Fruit fly (Drosophila melanogaster): ENCODE measurements around the gene RpL26.

Gene RpL26

DNA sequence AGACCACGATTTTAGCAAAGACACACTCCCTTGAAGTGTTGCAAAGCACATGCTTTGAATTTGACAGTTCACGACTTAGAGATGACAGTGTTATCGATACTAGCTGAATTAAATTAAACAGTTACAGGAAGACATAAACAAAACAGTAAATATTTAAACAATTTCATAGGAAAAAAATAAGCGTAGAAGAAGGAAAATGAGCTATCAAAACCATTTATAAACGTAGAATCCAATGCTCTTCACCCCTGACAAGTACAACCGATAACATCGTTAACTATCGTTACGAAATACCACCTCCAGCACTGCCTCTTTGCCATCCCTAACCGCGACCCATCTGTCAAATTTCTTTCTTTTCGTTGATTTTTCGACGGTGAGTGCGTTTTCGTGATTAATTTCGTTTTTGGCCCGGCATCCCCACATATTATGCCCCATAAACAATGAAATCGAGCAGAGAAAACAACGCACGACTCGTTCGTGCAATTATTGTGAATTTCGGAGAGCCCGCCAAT lies at the start of gene RpL26:
TSS of gene RpL26 (plus strand) at position 106 of the 509 bp plus-strand sequence.
- TF ChIP-seq insv (optimal IDR thresholded peaks at IDR 0.05) (no peak), h (optimal IDR thresholded peaks at IDR 0.05) (no peak), ttk (optimal IDR thresholded peaks at IDR 0.05) (no peak), Myc (optimal IDR thresholded peaks at IDR 0.05) (no peak), Sin3A (optimal IDR thresholded peaks at IDR 0.05) (no peak), psq (optimal IDR thresholded peaks at IDR 0.05) (no peak)

DNA sequence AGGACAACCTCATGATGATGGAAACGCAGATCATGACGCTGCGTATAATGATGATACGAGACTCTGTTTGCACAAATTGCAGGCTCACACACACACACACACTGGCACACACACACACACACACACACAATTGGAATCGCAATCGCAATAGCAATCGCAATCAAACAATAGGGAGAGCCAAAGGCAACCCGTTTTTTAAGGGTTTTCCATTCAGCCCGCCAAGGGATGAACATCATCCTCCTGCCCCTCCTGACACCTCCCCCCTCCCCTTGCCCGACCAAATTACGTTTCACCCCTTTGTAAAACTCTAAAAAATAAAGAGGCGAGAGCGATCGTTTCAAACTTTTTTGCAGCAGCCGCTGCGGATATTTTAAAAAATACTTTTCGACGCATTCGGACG lies 46.5 kb upstream of the RpL26 start:
- TF ChIP-seq insv (optimal IDR thresholded peaks at IDR 0.05): no peak
- TF ChIP-seq h (optimal IDR thresholded peaks at IDR 0.05): no peak
- TF ChIP-seq psq (optimal IDR thresholded peaks at IDR 0.05): no peak
- TF ChIP-seq Myc (optimal IDR thresholded peaks at IDR 0.05): no peak
- TF ChIP-seq ttk (optimal IDR thresholded peaks at IDR 0.05): no peak
- no peak for TF ChIP-seq Sin3A (optimal IDR thresholded peaks at IDR 0.05)

DNA sequence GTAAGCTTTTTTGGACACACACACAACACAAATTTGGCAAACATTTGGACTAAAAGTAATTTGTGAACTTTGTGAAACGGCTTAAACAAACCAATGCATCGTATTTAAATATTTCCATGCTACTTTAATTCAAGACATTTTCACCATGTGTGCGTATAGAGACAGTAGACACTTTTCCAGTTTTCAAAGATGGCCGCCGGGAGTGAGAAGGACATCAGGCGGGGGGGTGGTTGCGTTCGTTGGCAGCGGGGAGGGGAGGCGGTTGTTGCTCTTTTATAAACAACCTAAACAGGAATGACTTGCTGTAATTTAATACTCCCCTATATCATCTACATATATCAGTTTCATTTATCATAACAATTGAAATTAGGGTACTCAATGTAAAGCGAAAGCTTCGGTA lies 45.2 kb upstream of the RpL26 start:
- TF ChIP-seq Sin3A (optimal IDR thresholded peaks at IDR 0.05): no peak
- TF ChIP-seq psq (optimal IDR thresholded peaks at IDR 0.05): no peak
- no peak for TF ChIP-seq Myc (optimal IDR thresholded peaks at IDR 0.05)
- TF ChIP-seq ttk (optimal IDR thresholded peaks at IDR 0.05): no peak
- no peak for TF ChIP-seq insv (optimal IDR thresholded peaks at IDR 0.05)
- no peak for TF ChIP-seq h (optimal IDR thresholded peaks at IDR 0.05)

DNA sequence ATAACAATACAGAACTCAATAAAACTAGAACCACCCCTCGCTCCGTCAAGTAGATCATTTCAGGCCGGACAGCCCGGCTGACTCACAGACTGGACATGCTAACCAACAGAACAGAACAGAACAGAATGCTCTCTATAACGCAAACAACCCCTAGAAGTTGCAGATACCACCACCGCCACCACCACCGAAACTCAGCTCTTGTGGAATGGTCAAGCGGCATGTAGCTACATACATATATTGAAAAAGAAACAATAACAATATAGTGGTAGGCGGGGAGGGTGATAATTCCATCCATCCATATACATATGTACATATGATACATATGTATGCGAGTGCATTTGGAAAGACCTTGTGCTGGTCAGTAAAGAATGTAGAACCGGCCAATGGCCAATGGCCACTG lies 44.3 kb upstream of the RpL26 start:
- TF ChIP-seq psq (optimal IDR thresholded peaks at IDR 0.05) (no peak), ttk (optimal IDR thresholded peaks at IDR 0.05) (no peak), Sin3A (optimal IDR thresholded peaks at IDR 0.05) (no peak), insv (optimal IDR thresholded peaks at IDR 0.05) (no peak), Myc (optimal IDR thresholded peaks at IDR 0.05) (no peak), h (optimal IDR thresholded peaks at IDR 0.05) (no peak)

DNA sequence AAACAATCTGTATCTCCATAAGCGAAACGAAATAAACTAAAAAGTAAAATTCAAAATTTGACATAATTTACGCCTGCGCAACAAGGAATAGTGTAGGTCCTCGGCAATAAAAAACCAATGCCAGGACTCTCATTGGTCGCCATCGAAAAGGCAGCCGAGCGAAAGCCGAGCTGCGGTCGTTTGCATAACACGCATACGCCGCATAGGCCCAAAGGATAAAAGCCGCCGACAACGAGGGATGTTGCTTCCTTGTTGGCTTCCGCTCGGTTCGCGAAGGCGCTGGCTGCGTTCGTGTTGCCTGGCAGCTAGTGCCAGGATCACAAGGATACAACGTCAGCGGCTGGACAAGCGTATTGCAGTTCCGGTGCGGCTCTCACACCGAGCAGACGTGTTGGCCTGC lies 38.2 kb upstream of the RpL26 start:
- no peak for TF ChIP-seq ttk (optimal IDR thresholded peaks at IDR 0.05)
- TF ChIP-seq psq (optimal IDR thresholded peaks at IDR 0.05): no peak
- no peak for TF ChIP-seq Myc (optimal IDR thresholded peaks at IDR 0.05)
- TF ChIP-seq insv (optimal IDR thresholded peaks at IDR 0.05): no peak
- TF ChIP-seq Sin3A (optimal IDR thresholded peaks at IDR 0.05): no peak
- TF ChIP-seq h (optimal IDR thresholded peaks at IDR 0.05): no peak

DNA sequence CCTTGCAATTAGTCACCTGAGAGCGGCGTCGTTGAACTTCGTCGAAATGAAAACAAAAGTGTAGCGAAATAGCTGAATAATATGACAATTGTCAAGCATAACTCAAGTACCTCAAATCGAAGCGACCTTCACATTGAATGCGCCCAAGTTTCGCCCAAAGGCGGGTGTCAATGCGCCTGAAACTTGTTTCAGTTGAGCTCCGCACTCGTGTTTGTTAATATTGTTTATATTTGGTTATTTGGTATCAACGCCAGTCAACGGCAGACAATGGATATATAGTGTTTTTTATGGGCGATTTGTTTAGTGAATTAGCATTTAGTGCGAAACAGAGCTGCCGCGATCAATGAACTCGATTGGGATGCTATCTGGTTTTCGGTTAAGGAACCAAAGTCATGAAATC lies 36.8 kb upstream of the RpL26 start:
- TF ChIP-seq ttk (optimal IDR thresholded peaks at IDR 0.05): no peak
- no peak for TF ChIP-seq insv (optimal IDR thresholded peaks at IDR 0.05)
- TF ChIP-seq psq (optimal IDR thresholded peaks at IDR 0.05): no peak
- no peak for TF ChIP-seq Myc (optimal IDR thresholded peaks at IDR 0.05)
- TF ChIP-seq h (optimal IDR thresholded peaks at IDR 0.05): no peak
- TF ChIP-seq Sin3A (optimal IDR thresholded peaks at IDR 0.05): no peak

DNA sequence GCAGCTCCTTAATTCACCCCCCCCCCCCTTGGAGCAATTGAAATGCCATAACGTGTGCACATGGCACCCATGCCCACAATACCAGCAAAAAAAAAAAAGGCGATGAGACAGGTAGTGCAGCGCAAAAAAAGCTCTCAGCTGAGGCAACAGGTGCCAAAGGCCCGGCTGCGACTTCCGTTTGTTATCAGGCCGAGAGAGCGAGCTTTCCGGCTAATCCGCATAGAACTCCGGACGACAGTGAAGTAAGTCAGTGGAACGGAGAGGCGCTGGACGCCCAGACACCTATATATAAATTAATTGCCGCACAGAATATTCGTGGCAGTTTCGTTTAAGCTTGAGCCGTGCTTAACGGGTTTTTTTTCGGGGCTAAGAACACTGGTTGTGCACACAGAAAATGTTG lies 35.3 kb upstream of the RpL26 start, which contains the start of gene CG6865:
TSS of gene CG6865 (plus strand) at position 321 of the 400 bp plus-strand sequence.
- TF ChIP-seq Sin3A (optimal IDR thresholded peaks at IDR 0.05) (no peak), ttk (optimal IDR thresholded peaks at IDR 0.05) (no peak), Myc (optimal IDR thresholded peaks at IDR 0.05) (no peak), h (optimal IDR thresholded peaks at IDR 0.05) (no peak), psq (optimal IDR thresholded peaks at IDR 0.05) (no peak), insv (optimal IDR thresholded peaks at IDR 0.05) (no peak)

DNA sequence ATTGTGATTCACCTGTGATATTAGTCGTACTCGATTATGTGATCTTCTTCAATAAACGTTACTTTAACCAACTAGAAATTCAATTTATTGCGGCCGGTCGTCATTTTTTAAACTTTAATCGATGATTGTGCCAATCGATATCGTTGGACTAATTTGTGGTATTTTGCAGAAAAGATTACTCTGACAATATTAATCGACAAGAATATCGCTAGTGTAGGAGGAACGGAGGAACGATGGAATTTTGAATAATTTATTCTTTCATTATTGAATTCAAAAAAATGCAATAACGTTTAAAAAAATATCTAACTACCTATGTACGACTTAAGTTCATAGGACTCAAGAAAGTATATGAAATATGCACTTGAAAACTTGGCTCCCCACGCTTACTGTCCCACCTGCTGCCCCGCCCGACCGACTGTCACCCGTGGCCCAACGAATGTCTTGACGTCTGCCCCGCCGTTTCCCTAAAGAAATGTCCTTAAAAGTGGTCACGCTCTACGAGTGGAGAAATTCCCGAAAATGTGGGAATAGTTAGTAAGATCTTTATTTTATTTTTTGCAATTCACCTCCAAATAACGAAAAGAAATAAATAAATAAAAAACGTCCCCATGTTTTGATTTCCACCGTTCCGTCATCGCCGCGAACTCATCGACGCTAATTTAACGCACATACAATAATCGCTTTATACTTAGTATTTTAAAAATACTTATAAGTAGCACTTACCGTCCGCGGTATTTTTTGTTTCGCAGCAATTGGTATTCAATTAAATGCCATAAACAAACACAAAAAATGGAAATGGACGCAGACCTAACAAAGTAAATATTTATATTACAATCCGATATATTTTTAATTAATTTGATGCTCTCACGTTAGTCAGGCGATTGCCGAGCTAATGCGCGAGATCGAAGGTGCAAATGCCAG lies 33.0 kb upstream of the RpL26 start, which contains the start of gene CG14074:
TSS of gene CG14074 (plus strand) at position 779 of the 921 bp plus-strand sequence.
- TF ChIP-seq Sin3A (optimal IDR thresholded peaks at IDR 0.05) (no peak), ttk (optimal IDR thresholded peaks at IDR 0.05) (no peak), h (optimal IDR thresholded peaks at IDR 0.05) (no peak), psq (optimal IDR thresholded peaks at IDR 0.05) (no peak), Myc (optimal IDR thresholded peaks at IDR 0.05) (no peak), insv (optimal IDR thresholded peaks at IDR 0.05) (no peak)

DNA sequence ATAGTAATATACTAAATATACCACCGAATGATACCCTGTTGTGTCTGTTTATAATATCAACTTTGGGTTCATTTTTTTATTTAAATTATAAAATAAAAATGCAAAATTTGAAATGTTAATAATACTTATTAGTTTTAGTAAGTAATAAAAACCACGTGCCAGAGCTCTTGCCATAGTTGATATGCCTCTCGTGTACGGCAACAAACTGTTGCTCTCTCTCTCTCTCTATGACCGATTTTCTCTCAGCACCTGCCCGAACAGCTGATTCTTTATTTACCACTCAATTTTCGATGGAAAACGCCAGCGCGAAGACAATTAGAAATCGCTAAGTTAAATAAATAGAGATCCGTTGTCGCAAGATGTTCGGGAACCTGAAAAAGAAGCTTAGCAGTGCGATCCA lies 31.2 kb upstream of the RpL26 start, which contains the start of gene Dysb:
TSS of gene Dysb (plus strand) at position 251 of the 400 bp plus-strand sequence.
- TF ChIP-seq ttk (optimal IDR thresholded peaks at IDR 0.05) (no peak), psq (optimal IDR thresholded peaks at IDR 0.05) (no peak), h (optimal IDR thresholded peaks at IDR 0.05) (no peak), Myc (optimal IDR thresholded peaks at IDR 0.05) (no peak), insv (optimal IDR thresholded peaks at IDR 0.05) (no peak), Sin3A (optimal IDR thresholded peaks at IDR 0.05) (no peak)

DNA sequence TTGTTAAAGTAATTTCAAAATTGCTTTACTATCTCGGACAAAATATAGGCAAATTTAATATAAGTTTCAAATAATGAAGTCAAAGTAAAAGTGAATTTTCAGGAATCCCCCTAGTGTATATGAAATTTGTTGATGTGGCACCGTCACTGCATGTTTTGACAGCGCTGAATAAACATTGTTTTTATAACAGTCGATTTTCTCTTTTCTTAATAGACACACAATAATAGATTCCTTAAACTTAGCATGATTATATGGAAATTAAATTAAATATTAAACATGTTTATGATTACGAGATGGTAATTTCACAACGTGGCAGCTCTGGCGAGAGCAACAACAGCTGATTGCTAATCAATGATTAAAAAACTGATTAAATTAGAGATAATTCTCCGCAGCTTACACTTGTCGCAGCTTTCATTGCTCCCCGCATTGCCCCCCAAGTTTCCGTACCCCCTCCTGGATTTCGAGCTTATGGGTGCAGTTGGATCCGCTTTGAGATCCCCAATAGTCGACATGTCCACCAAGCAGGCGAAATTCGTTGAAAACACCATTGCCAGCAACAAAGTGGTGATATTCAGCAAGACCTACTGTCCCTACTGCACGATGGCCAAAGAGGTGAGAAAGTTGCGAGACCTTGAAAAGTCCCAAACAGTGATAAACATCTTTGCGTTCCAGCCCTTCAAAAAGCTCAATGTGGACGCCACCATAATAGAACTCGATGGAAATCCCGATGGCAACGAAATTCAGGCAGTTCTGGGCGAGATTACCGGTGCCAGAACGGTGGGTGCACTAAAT lies 29.4 kb upstream of the RpL26 start, which contains the start of gene Grx1:
TSS of gene Grx1 (plus strand) at position 196 of the 792 bp plus-strand sequence.
- TF ChIP-seq Sin3A (optimal IDR thresholded peaks at IDR 0.05) (no peak), Myc (optimal IDR thresholded peaks at IDR 0.05) (no peak), insv (optimal IDR thresholded peaks at IDR 0.05) (no peak), ttk (optimal IDR thresholded peaks at IDR 0.05) (no peak), psq (optimal IDR thresholded peaks at IDR 0.05) (no peak)

DNA sequence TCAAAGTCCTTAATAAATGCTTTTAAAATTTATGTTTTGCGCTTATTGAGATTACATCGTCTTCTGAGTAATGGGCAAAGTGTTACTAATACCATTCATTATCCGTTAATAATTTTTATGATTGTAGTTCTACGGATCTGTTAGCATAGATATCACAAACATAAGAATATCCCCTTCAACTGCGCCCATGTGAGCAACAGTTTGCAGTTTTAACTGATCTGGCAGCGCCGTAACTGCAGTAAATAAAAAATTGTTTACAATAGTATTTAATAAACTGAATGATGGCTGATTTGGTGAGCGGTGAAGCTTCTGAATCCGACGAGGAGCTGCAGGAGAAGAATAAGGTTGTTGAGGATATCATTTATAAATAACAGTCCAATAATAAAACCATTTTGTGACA lies 28.6 kb upstream of the RpL26 start, which contains the start of gene Blos3:
TSS of gene Blos3 (plus strand) at position 198 of the 400 bp plus-strand sequence.
- no peak for TF ChIP-seq ttk (optimal IDR thresholded peaks at IDR 0.05)
- no peak for TF ChIP-seq Myc (optimal IDR thresholded peaks at IDR 0.05)
- TF ChIP-seq insv (optimal IDR thresholded peaks at IDR 0.05): no peak
- TF ChIP-seq psq (optimal IDR thresholded peaks at IDR 0.05): no peak
- TF ChIP-seq h (optimal IDR thresholded peaks at IDR 0.05): no peak
- TF ChIP-seq Sin3A (optimal IDR thresholded peaks at IDR 0.05): no peak
